Fruit fly (Drosophila melanogaster) whole organism: ENCODE results near the gene Gip.

ENCODE experiments used
- CG8478 ChIP-seq: fragments of >200 bp; optimal IDR thresholded peaks from 2 replicates; lab custom pipeline; 2018; ENCODE audit warnings: inconsistent platforms
- Dll ChIP-seq: fragments of >200 bp; optimal IDR thresholded peaks from 2 replicates; lab custom pipeline; 2017
- EcR ChIP-seq, 2 experiments: fragments of >200 bp; optimal IDR thresholded peaks; 2 replicates each; lab custom pipeline; 2017; ENCODE audit warnings: missing biosample characterization in 2 of 2, missing genetic modification characterization in 2 of 2, missing genetic modification reagents in 2 of 2
- pan ChIP-seq: fragments of >200 bp; optimal IDR thresholded peaks from 2 replicates; lab custom pipeline; 2017
- psq ChIP-seq: fragments of >200 bp; optimal IDR thresholded peaks from 2 replicates; lab custom pipeline; 2017
- usp ChIP-seq: fragments of >200 bp; optimal IDR thresholded peaks from 2 replicates; lab custom pipeline; 2017; ENCODE audit warnings: missing biosample characterization, missing genetic modification characterization, mixed read lengths

Gene Gip

DNA sequence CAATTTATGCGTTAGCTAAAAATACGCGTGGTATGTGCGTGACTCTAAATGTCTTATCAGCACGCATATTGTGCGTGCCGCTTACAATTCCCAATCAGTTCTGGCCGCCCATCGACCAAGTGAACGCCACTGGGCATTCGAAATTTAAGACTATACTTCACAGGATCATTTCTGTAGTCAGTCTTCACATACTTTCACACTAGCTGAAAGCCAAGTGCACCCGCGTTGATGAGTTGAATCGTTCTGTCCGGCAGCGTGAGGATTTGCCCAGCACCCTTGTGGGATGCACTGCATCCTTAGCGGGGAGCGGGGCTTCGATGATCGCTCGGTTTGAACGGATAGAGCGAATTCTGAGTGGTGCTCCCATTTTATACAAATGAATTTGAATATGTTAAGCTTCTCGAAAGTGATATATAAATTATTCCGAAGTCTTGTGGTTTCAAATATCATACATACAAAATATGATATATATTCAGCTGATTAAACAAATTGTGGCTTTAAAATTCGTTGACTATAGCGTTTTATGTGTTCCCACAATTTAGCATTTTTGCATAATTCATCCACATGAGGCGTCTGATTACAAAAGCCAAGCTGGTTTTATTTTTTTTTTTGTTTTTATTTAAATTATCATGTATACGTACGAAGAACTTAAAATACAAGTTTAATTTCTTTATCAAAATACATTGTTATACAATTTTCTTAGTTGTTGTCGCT, 18.5 kb upstream of the Gip start:
- TF ChIP-seq psq (lab: Kevin White, UChicago) (no peak), CG8478 (lab: Kevin White, UChicago) (no peak), EcR (GFP tag; optimal IDR thresholded peaks at IDR 0.05; lab: Kevin White, UChicago) (no peak), pan (no peak), usp (GFP tag; lab: Kevin White, UChicago) (no peak), Dll (lab: Kevin White, UChicago) (no peak)

dm6 chrX:10340492-10340891, 10.8 kb upstream of the Gip start:
- no peak for TF ChIP-seq usp (GFP tag; lab: Kevin White, UChicago)
- TF ChIP-seq Dll (lab: Kevin White, UChicago): no peak
- TF ChIP-seq EcR (GFP tag; optimal IDR thresholded peaks at IDR 0.05; lab: Kevin White, UChicago): no peak
- no peak for TF ChIP-seq psq (lab: Kevin White, UChicago)
- TF ChIP-seq pan: no peak
- no peak for TF ChIP-seq CG8478 (lab: Kevin White, UChicago)

dm6 chrX:10333352-10333751, 3.7 kb upstream of the Gip start, which contains the start of gene CG43740:
TSS of gene CG43740 (plus strand) at chrX:10333652.
- TF ChIP-seq psq (lab: Kevin White, UChicago): no peak
- TF ChIP-seq usp (GFP tag; lab: Kevin White, UChicago): no peak

dm6 chrX:10331718-10332117, 2.0 kb upstream of the Gip start, which contains the start of gene CG15306:
TSS of gene CG15306 (minus strand) at chrX:10331818.
- no peak for TF ChIP-seq pan
- TF ChIP-seq EcR (GFP tag; optimal IDR thresholded peaks at IDR 0.05; lab: Kevin White, UChicago): no peak
- no peak for TF ChIP-seq CG8478 (lab: Kevin White, UChicago)
- no peak for TF ChIP-seq usp (GFP tag; lab: Kevin White, UChicago)
- no peak for TF ChIP-seq psq (lab: Kevin White, UChicago)
- no peak for TF ChIP-seq Dll (lab: Kevin White, UChicago)

DNA sequence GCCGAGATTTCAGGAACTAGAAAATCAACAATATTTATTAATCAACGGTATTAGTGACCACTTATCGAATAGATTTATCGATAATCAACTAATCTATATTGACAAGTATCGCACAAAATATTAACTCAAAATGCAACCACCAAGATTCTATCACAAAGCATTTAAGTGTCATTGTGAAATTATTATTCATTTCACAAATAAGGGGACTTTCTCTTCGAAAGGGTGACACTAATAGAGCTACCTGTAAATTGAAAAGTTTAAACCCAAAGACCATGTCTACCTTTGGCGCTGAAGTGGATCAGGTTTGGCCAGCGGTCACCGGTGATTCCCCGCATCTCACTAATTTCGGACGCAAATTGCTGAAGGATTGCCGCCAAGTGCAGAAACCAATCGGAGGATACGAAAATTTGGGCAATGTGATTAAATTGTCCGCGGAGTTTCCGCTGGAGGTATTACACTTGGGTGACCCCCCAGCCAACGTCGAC, 3.3 kb downstream of the Gip start, which contains the start of gene CG2909:
CG2909 (plus strand) TSS at position 119 of the 485 bp plus-strand sequence.
- no peak for TF ChIP-seq pan
- TF ChIP-seq usp (GFP tag; lab: Kevin White, UChicago): no peak
- no peak for TF ChIP-seq Dll (lab: Kevin White, UChicago)
- no peak for TF ChIP-seq CG8478 (lab: Kevin White, UChicago)
- TF ChIP-seq psq (lab: Kevin White, UChicago): no peak
- TF ChIP-seq EcR (GFP tag; optimal IDR thresholded peaks at IDR 0.05; lab: Kevin White, UChicago): no peak

- TF ChIP-seq psq (lab: Kevin White, UChicago): no peak
- no peak for TF ChIP-seq EcR (GFP tag; optimal IDR thresholded peaks at IDR 0.05; lab: Kevin White, UChicago)
- TF ChIP-seq CG8478 (lab: Kevin White, UChicago): no peak
- TF ChIP-seq pan: no peak
- no peak for TF ChIP-seq usp (GFP tag; lab: Kevin White, UChicago)
- TF ChIP-seq Dll (lab: Kevin White, UChicago): no peak
These were observed 3.9 kb downstream of the Gip start, which contains the start of gene alpha-Man-Ia for dm6 chrX:10325567-10326345. TSS of gene alpha-Man-Ia (minus strand) at chrX:10325958.

DNA sequence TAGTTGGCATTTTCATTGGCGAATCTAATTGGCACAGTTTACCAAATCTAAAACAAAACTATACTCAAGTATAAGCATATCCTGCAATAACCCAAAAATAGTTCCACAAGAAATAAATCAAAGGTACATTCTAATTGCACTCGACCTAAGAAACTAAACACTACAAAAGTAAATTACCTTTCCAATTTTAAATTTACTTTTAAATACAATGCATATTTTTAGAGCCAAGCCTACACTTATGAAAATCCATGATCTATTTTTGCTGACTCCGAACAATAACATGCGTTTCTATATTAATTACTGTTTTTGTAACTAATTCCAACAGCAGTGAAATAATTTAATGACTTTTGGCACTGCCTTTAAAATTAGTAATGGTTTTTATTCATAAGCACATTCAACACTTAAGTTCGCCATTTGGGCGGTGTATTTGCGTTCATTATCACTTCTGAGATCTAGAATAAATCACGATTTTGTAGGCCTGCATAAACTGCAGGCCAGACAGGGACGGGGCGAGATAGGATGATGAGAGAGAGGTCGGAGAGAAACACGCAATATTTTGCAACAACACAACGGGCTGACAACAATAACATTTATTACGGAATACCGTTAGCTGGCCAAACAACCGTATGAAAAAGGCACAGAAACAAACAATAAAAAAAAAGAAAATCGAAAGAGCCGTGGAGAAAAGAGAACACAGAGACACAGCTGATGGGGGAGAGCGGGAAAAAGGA, 4.7 kb downstream of the Gip start:
- TF ChIP-seq EcR (GFP tag; optimal IDR thresholded peaks at IDR 0.05; lab: Kevin White, UChicago) (no peak), Dll (lab: Kevin White, UChicago) (no peak), psq (lab: Kevin White, UChicago) (no peak), CG8478 (lab: Kevin White, UChicago) (no peak), usp (GFP tag; lab: Kevin White, UChicago) (no peak), pan (no peak)

DNA sequence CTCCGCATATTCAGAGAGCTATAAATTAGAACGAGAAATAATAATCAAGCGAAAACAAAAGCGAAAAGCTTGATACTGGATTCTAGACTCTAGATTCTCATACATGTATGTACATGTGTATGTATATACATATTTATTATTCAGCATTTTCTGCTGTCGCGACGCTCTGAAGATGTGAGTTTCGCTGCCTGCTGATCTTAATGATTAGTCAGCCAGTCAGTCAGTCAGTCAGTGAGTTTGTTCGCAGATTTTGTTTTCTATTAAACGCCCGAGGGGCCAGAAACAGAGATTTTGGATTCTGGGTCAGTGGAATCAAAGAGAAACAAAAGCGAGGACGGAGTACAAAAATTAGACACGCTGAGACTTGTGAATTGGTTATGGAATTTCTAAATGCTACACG, 7.4 kb downstream of the Gip start:
- TF ChIP-seq usp (GFP tag; lab: Kevin White, UChicago): no peak
- no peak for TF ChIP-seq psq (lab: Kevin White, UChicago)
- TF ChIP-seq EcR (GFP tag; optimal IDR thresholded peaks at IDR 0.05; lab: Kevin White, UChicago): no peak
- no peak for TF ChIP-seq CG8478 (lab: Kevin White, UChicago)
- no peak for TF ChIP-seq Dll (lab: Kevin White, UChicago)
- no peak for TF ChIP-seq pan

- TF ChIP-seq psq (lab: Kevin White, UChicago) (no peak), EcR (GFP tag; optimal IDR thresholded peaks at IDR 0.05; lab: Kevin White, UChicago) (no peak), pan (no peak), usp (GFP tag; lab: Kevin White, UChicago) (no peak), CG8478 (lab: Kevin White, UChicago) (no peak), Dll (lab: Kevin White, UChicago) (no peak)
These were observed 9.2 kb downstream of the Gip start for dm6 chrX:10320425-10320978.

DNA sequence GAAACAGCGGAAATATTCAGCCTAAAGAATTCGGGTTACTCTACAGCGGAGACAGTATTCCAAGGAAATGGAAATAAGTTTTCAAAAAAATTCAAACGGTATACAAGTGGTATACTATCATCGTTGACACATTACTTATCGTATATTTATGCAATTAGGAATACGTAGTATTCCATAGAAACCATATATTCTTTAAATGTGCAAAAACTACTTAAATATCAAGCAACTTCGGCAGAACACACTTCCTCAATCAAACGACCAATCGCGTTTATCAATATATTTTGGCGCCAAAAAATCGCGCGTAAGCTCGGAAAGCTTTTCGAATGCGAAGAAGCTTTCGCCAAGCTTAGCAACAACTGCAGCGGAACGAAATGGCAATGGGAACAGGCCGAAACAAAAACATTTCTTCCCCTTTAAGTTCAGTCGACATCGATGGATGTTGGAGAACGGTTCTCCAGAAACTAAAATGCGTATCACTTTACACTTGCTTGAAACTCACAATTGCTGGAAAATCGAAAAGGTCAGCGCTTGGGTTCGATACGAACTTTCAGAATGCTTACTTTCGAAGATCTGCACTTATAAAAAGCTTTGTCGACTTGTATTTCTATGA, 10.6 kb downstream of the Gip start:
- no peak for TF ChIP-seq psq (lab: Kevin White, UChicago)
- no peak for TF ChIP-seq EcR (GFP tag; optimal IDR thresholded peaks at IDR 0.05; lab: Kevin White, UChicago)
- TF ChIP-seq CG8478 (lab: Kevin White, UChicago): no peak
- no peak for TF ChIP-seq usp (GFP tag; lab: Kevin White, UChicago)
